Fruit fly (Drosophila melanogaster) whole organism, embryonic: Measurements from ENCODE around the gene CG15330.
A peak's percentile ranks its signal among the peaks of the same experiment; 100 is the strongest.

Source experiments
- Antp ChIP-seq: fragments of 200-800 bp; sonication (Bioruptor generic); optimal IDR thresholded peaks from 3 replicates; lab custom pipeline; 2016; ENCODE audit warnings: missing biosample characterization, missing genetic modification characterization
- C15 ChIP-seq: fragments of 200-800 bp; sonication (Bioruptor generic); IDR thresholded peaks from 3 replicates; pipeline ENCODE4 v1.3.6; 2022; ENCODE audit warnings: missing biosample characterization, missing genetic modification characterization
- CG10147 ChIP-seq: fragments of 200-800 bp; sonication (Bioruptor generic); optimal IDR thresholded peaks from 2 replicates; lab custom pipeline; 2019; ENCODE audit warnings: missing biosample characterization, mild to moderate bottlenecking, missing genetic modification characterization, moderate library complexity
- CG12155 ChIP-seq: fragments of 200-800 bp; sonication (Bioruptor generic); optimal IDR thresholded peaks from 3 replicates; lab custom pipeline; 2016; ENCODE audit warnings: missing biosample characterization, missing genetic modification characterization
- CG13123 ChIP-seq: fragments of 200-800 bp; sonication (Bioruptor generic); optimal IDR thresholded peaks from 2 replicates; lab custom pipeline; 2016; ENCODE audit warnings: missing biosample characterization, missing genetic modification characterization
- CG16779 ChIP-seq: fragments of 200-800 bp; sonication (Bioruptor generic); IDR thresholded peaks from 2 replicates; pipeline ENCODE4 v1.3.6; 2022; ENCODE audit warnings: missing biosample characterization, missing genetic modification characterization
- CG16863 ChIP-seq: fragments of 200-800 bp; sonication (Bioruptor generic); optimal IDR thresholded peaks from 3 replicates; lab custom pipeline; 2016; ENCODE audit warnings: missing biosample characterization, missing genetic modification characterization
- CG17802 ChIP-seq: fragments of 200-800 bp; sonication (Bioruptor generic); optimal IDR thresholded peaks from 2 replicates; lab custom pipeline; 2018; ENCODE audit warnings: missing biosample characterization, mild to moderate bottlenecking, missing genetic modification characterization, moderate library complexity
- CG2116 ChIP-seq: fragments of 200-800 bp; sonication (Bioruptor generic); optimal IDR thresholded peaks from 3 replicates; lab custom pipeline; 2018; ENCODE audit warnings: missing biosample characterization, mild to moderate bottlenecking, missing genetic modification characterization
- CG2202 ChIP-seq: fragments of 200-800 bp; sonication (Bioruptor generic); optimal IDR thresholded peaks from 2 replicates; lab custom pipeline; 2018; ENCODE audit warnings: missing biosample characterization, mild to moderate bottlenecking, missing genetic modification characterization
- CG30403 ChIP-seq: fragments of 200-800 bp; sonication (Bioruptor generic); optimal IDR thresholded peaks from 3 replicates; lab custom pipeline; 2016; ENCODE audit warnings: missing biosample characterization, missing genetic modification characterization
- CG3065 ChIP-seq: fragments of 200-800 bp; sonication (Bioruptor generic); optimal IDR thresholded peaks from 2 replicates; lab custom pipeline; 2016; ENCODE audit warnings: missing biosample characterization, missing genetic modification characterization
- CG34422 ChIP-seq: fragments of 200-800 bp; sonication (Bioruptor generic); IDR thresholded peaks from 3 replicates; pipeline ENCODE4 v1.3.6; 2022; ENCODE audit warnings: missing biosample characterization, missing genetic modification characterization
- CG4404 ChIP-seq: fragments of 200-800 bp; sonication (Bioruptor generic); IDR thresholded peaks from 2 replicates; pipeline ENCODE4 v1.3.6; 2022; ENCODE audit warnings: missing biosample characterization, missing genetic modification characterization
- CG6254 ChIP-seq: fragments of 200-800 bp; sonication (Bioruptor generic); optimal IDR thresholded peaks from 3 replicates; lab custom pipeline; 2017; ENCODE audit warnings: mild to moderate bottlenecking, missing biosample characterization, missing genetic modification reagents, missing genetic modification characterization
- CG6813 ChIP-seq: fragments of 200-800 bp; sonication (Bioruptor generic); optimal IDR thresholded peaks from 2 replicates; lab custom pipeline; 2017; ENCODE audit warnings: missing biosample characterization, missing genetic modification characterization, mild to moderate bottlenecking, moderate library complexity, missing genetic modification reagents
- CG7271 ChIP-seq: fragments of 200-800 bp; sonication (Bioruptor generic); optimal IDR thresholded peaks from 2 replicates; lab custom pipeline; 2018; ENCODE audit warnings: missing biosample characterization, mild to moderate bottlenecking, missing genetic modification characterization, moderate library complexity
- CG7357 ChIP-seq: fragments of 200-800 bp; sonication (Bioruptor generic); IDR thresholded peaks from 3 replicates; pipeline ENCODE4 v1.3.6; 2022; ENCODE audit warnings: missing biosample characterization, missing genetic modification characterization
- CG7839 ChIP-seq: fragments of 200-800 bp; sonication (Bioruptor generic); optimal IDR thresholded peaks from 3 replicates; lab custom pipeline; 2018; ENCODE audit warnings: missing biosample characterization, mild to moderate bottlenecking, missing genetic modification characterization, moderate library complexity
- CG8281 ChIP-seq: fragments of 200-800 bp; sonication (Bioruptor generic); optimal IDR thresholded peaks from 2 replicates; lab custom pipeline; 2018; ENCODE audit warnings: missing biosample characterization, mild to moderate bottlenecking, missing genetic modification characterization, moderate library complexity
- CG8924 ChIP-seq: fragments of 200-800 bp; optimal IDR thresholded peaks from 3 replicates; lab custom pipeline; 2019; ENCODE audit warnings: missing biosample characterization, mild to moderate bottlenecking, missing genetic modification characterization, moderate library complexity
- CG9876 ChIP-seq: fragments of 200-800 bp; sonication (Bioruptor generic); optimal IDR thresholded peaks from 2 replicates; lab custom pipeline; 2016; ENCODE audit warnings: missing biosample characterization, missing genetic modification characterization
- CTCF ChIP-seq: fragments of 200-800 bp; sonication (Bioruptor generic); optimal IDR thresholded peaks from 2 replicates; lab custom pipeline; 2017; ENCODE audit warnings: missing biosample characterization, mild to moderate bottlenecking, missing genetic modification characterization, moderate library complexity
- D ChIP-seq, 2 experiments: fragments of 200-800 bp in 1 of 2; fragments of >200 bp in 1 of 2; sonication (Bioruptor generic) in 1 of 2; optimal IDR thresholded peaks; 2 replicates in 1 of 2; 3 replicates in 1 of 2; lab custom pipeline; 2017; ENCODE audit warnings: mild to moderate bottlenecking in 1 of 2, missing biosample characterization in 1 of 2, missing genetic modification characterization in 1 of 2, missing genetic modification reagents in 1 of 2
- D19A ChIP-seq: fragments of 200-800 bp; optimal IDR thresholded peaks from 3 replicates; lab custom pipeline; 2019; ENCODE audit warnings: missing biosample characterization, mild to moderate bottlenecking, missing genetic modification characterization, moderate library complexity
- Jarid2 ChIP-seq: fragments of 200-800 bp; sonication (Bioruptor generic); optimal IDR thresholded peaks from 3 replicates; lab custom pipeline; 2017; ENCODE audit warnings: mild to moderate bottlenecking, missing biosample characterization, missing genetic modification reagents, missing genetic modification characterization
- Lim3 ChIP-seq: fragments of 200-800 bp; sonication (Bioruptor generic); IDR thresholded peaks from 2 replicates; pipeline ENCODE4 v1.3.6; 2022; ENCODE audit warnings: missing biosample characterization, missing genetic modification characterization
- Mad ChIP-seq: fragments of 200-800 bp; sonication (Bioruptor generic); optimal IDR thresholded peaks from 2 replicates; lab custom pipeline; 2016; ENCODE audit warnings: missing biosample characterization, missing genetic modification characterization
- PHDP ChIP-seq: fragments of 200-800 bp; sonication (Bioruptor generic); optimal IDR thresholded peaks from 3 replicates; lab custom pipeline; 2018; ENCODE audit warnings: missing biosample characterization, mild to moderate bottlenecking, missing genetic modification characterization, moderate library complexity
- Poxn ChIP-seq: fragments of 200-800 bp; sonication (Bioruptor generic); IDR thresholded peaks from 2 replicates; pipeline ENCODE4 v1.3.6; 2022; ENCODE audit warnings: missing biosample characterization, missing genetic modification characterization
- Sox100B ChIP-seq: fragments of 200-800 bp; sonication (Bioruptor generic); optimal IDR thresholded peaks from 3 replicates; lab custom pipeline; 2018; ENCODE audit warnings: missing biosample characterization, mild to moderate bottlenecking, missing genetic modification characterization
- Tbp ChIP-seq: fragments of >200 bp; optimal IDR thresholded peaks from 2 replicates; lab custom pipeline; 2018; ENCODE audit warnings: missing biosample characterization, missing genetic modification characterization
- ap ChIP-seq: fragments of 200-800 bp; sonication (Bioruptor generic); IDR thresholded peaks from 2 replicates; pipeline ENCODE4 v1.3.6; 2022; ENCODE audit warnings: missing biosample characterization, missing genetic modification characterization
- ase ChIP-seq: fragments of 200-800 bp; sonication (Bioruptor generic); IDR thresholded peaks from 3 replicates; pipeline ENCODE4 v1.3.6; 2022; ENCODE audit warnings: missing biosample characterization, missing genetic modification characterization
- ash1 ChIP-seq: fragments of 200-800 bp; sonication (Bioruptor generic); optimal IDR thresholded peaks from 2 replicates; lab custom pipeline; 2018; ENCODE audit warnings: missing biosample characterization, mild to moderate bottlenecking, missing genetic modification characterization
- caup ChIP-seq: fragments of 200-800 bp; sonication (Bioruptor generic); optimal IDR thresholded peaks from 3 replicates; lab custom pipeline; 2017; ENCODE audit warnings: missing biosample characterization, mild to moderate bottlenecking, missing genetic modification characterization, moderate library complexity; ENCODE audit not compliant: severe bottlenecking
- ci ChIP-seq: fragments of 200-800 bp; sonication (Bioruptor generic); IDR thresholded peaks from 3 replicates; pipeline ENCODE4 v1.3.6; 2022; ENCODE audit warnings: missing biosample characterization, missing genetic modification characterization
- croc ChIP-seq: fragments of 200-800 bp; sonication (Bioruptor generic); conservative IDR thresholded peaks from 3 replicates; pipeline ENCODE4 v1.3.6; 2022; ENCODE audit warnings: missing biosample characterization, missing genetic modification characterization
- eyg ChIP-seq: fragments of 200-800 bp; sonication (Bioruptor generic); optimal IDR thresholded peaks from 3 replicates; lab custom pipeline; 2016; ENCODE audit warnings: missing biosample characterization, missing genetic modification characterization
- fd102C ChIP-seq: fragments of 200-800 bp; sonication (Bioruptor generic); optimal IDR thresholded peaks from 2 replicates; lab custom pipeline; 2018; ENCODE audit warnings: missing biosample characterization, mild to moderate bottlenecking, missing genetic modification characterization, moderate library complexity
- hb ChIP-seq: fragments of 200-800 bp; sonication (Bioruptor generic); IDR thresholded peaks from 3 replicates; pipeline ENCODE4 v1.3.6; 2022; ENCODE audit warnings: missing biosample characterization, missing genetic modification characterization; ENCODE audit not compliant: partially characterized antibody
- hbn ChIP-seq: fragments of 200-800 bp; sonication (Bioruptor generic); IDR thresholded peaks from 2 replicates; pipeline ENCODE4 v1.3.6; 2022; ENCODE audit warnings: missing biosample characterization, missing genetic modification characterization; ENCODE audit not compliant: partially characterized antibody
- mld ChIP-seq: fragments of 200-800 bp; sonication (Bioruptor generic); IDR thresholded peaks from 3 replicates; pipeline ENCODE4 v1.3.6; 2022; ENCODE audit warnings: missing biosample characterization, missing genetic modification characterization; ENCODE audit not compliant: partially characterized antibody
- peb ChIP-seq: fragments of 200-800 bp; sonication (Bioruptor generic); IDR thresholded peaks from 2 replicates; pipeline ENCODE4 v1.3.6; 2022; ENCODE audit warnings: missing biosample characterization, missing genetic modification characterization
- scrt ChIP-seq: fragments of 200-800 bp; sonication (Bioruptor generic); optimal IDR thresholded peaks from 2 replicates; lab custom pipeline; 2018; ENCODE audit warnings: missing biosample characterization, mild to moderate bottlenecking, missing genetic modification characterization, moderate library complexity
- sens ChIP-seq: fragments of 200-800 bp; sonication (Bioruptor generic); peaks from one replicate; lab custom pipeline; 2016; ENCODE audit warnings: missing biosample characterization, missing genetic modification characterization
- slp2 ChIP-seq: fragments of 200-800 bp; sonication (Bioruptor generic); optimal IDR thresholded peaks from 2 replicates; lab custom pipeline; 2016; ENCODE audit warnings: missing biosample characterization, missing genetic modification characterization
- ttk ChIP-seq: fragments of 200-800 bp; sonication (Bioruptor generic); IDR thresholded peaks from 2 replicates; pipeline ENCODE4 v2.1.2; 2022; ENCODE audit warnings: missing biosample characterization, missing genetic modification characterization
- zen ChIP-seq: fragments of 200-800 bp; sonication (Bioruptor generic); optimal IDR thresholded peaks from 3 replicates; lab custom pipeline; 2018; ENCODE audit warnings: missing biosample characterization, mild to moderate bottlenecking, missing genetic modification characterization, moderate library complexity

CG15330 gene

DNA sequence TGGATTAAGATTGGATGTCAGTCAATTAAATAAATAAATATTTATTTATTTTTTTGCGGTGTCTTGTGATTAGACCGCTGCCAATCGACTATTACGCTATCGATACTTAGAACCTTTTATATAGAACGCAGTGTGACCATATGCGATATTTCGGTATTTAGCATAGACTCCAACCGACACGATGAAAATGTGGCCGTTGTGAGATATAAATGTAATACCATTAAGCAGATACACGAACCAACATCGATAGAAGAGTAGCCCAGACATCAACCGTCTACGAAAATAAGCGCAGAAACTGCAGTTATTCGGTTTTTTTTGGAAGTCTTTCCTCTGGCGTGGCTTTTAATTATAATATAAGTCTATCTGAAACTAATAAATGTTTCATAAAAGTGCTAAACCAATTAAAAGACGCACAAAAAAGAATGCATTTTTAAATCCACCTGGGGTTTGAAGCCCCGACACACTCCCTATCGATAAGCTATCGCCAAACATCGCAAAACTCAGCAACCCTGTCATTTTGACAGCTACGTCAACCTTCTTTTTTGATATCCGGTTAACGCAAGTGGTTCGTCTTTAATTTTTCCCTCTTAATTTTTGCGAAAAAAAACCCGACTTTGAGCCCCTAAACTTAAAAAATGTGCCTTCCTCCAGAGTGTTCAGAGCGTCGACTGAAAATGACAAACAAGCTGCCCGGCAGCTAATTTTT, 22.5 kb upstream of the CG15330 start, which contains the start of the genes Dhdds and RpS14a:
TSS of gene Dhdds (minus strand) at position 142 of the 706 bp plus-strand sequence.
TSS of gene RpS14a (plus strand) at position 533 of the 706 bp plus-strand sequence.
- peak; percentile 89 for TF ChIP-seq sens (GFP tag; lab: Kevin White, UChicago)
- TF ChIP-seq CG6254 (GFP tag; lab: Kevin White, UChicago), result no peak
- no peak for TF ChIP-seq peb (GFP tag; lab: Robert Waterston, UW)
- peak; percentile 5 for TF ChIP-seq Mad (GFP tag; lab: Kevin White, UChicago)
- TF ChIP-seq CG8281, result no peak
- peak; percentile 72 for TF ChIP-seq CG10147 (GFP tag; lab: Kevin White, UChicago)
- TF ChIP-seq Antp (GFP tag; lab: Kevin White, UChicago), result no peak
- TF ChIP-seq caup, result peak; percentile 75
- peak; percentile 30 for TF ChIP-seq Jarid2
- peak; percentile 75; the same call in 2 of the 3 replicates for TF ChIP-seq hb
- TF ChIP-seq CG13123 (GFP tag; lab: Kevin White, UChicago), result no peak
- no peak for TF ChIP-seq croc (GFP tag; lab: Robert Waterston, UW)
- peak; percentile 38 for TF ChIP-seq CG12155 (GFP tag; lab: Kevin White, UChicago)
- peak; percentile 81 for TF ChIP-seq Sox100B (GFP tag; lab: Kevin White, UChicago)
- peak; percentile 61 for TF ChIP-seq CG30403 (GFP tag; lab: Kevin White, UChicago)
- TF ChIP-seq Lim3 (GFP tag; lab: Robert Waterston, UW), result no peak
- no peak for TF ChIP-seq C15 (GFP tag; lab: Robert Waterston, UW)
- TF ChIP-seq Poxn (GFP tag; lab: Robert Waterston, UW), result no peak
- no peak for TF ChIP-seq CG7357 (GFP tag; lab: Robert Waterston, UW)
- no peak for TF ChIP-seq ap (GFP tag; lab: Robert Waterston, UW)
- peak; percentile 65; the same call in 1 of the 2 replicates for TF ChIP-seq hbn (GFP tag; lab: Robert Waterston, UW)
- peak; percentile 25 for TF ChIP-seq zen (tag; lab: Kevin White, UChicago)
- peak; percentile 41 for TF ChIP-seq CG9876 (GFP tag; lab: Kevin White, UChicago)
- TF ChIP-seq ttk, result no peak
- peak; percentile 26 for TF ChIP-seq CG2202 (tag; lab: Kevin White, UChicago)
- TF ChIP-seq ase, result no peak
- peak; percentile 23; the same call in 1 of the 3 replicates for TF ChIP-seq CG34422
- TF ChIP-seq ash1 (GFP tag; lab: Kevin White, UChicago), result no peak
- peak; percentile 53 for TF ChIP-seq slp2 (GFP tag; lab: Kevin White, UChicago)
- peak; percentile 41 for TF ChIP-seq CG6813 (GFP tag; lab: Kevin White, UChicago)
- no peak for TF ChIP-seq CG3065 (GFP tag; lab: Kevin White, UChicago)
- TF ChIP-seq CG4404 (GFP tag; lab: Robert Waterston, UW), result no peak
- TF ChIP-seq mld (GFP tag; lab: Robert Waterston, UW), result no peak
- TF ChIP-seq D (optimal IDR thresholded peaks at IDR 0.05; lab: Kevin White, UChicago), result no peak
- TF ChIP-seq D (GFP tag; optimal IDR thresholded peaks at IDR 0.05; lab: Kevin White, UChicago), result peak; percentile 62
- no peak for TF ChIP-seq CG16779 (GFP tag; lab: Robert Waterston, UW)
- peak; percentile 97 for TF ChIP-seq CG2116 (GFP tag; lab: Kevin White, UChicago)
- peak; percentile 40 for TF ChIP-seq CG7839 (tag; lab: Kevin White, UChicago)
- peak; percentile 64 for TF ChIP-seq PHDP (tag; lab: Kevin White, UChicago)
- TF ChIP-seq D19A, result no peak
- peak; percentile 39 for TF ChIP-seq CG17802
- TF ChIP-seq CG8924 (tag; lab: Kevin White, UChicago), result peak; percentile 49
- TF ChIP-seq CG16863 (GFP tag; lab: Kevin White, UChicago), result peak; percentile 5
- peak; percentile 75 for TF ChIP-seq ci
- TF ChIP-seq CG7271 (tag; lab: Kevin White, UChicago), result peak; percentile 80
- TF ChIP-seq eyg (GFP tag; lab: Kevin White, UChicago), result peak; percentile 50
- peak; percentile 37 for TF ChIP-seq CTCF (GFP tag; lab: Kevin White, UChicago)
- TF ChIP-seq fd102C (GFP tag; lab: Kevin White, UChicago), result no peak
- TF ChIP-seq Tbp (GFP tag; lab: Kevin White, UChicago), result peak; percentile 45
- TF ChIP-seq scrt (GFP tag; lab: Kevin White, UChicago), result peak; percentile 41
